Worm (Caenorhabditis elegans) whole organism, mixed stage, embryonic: ENCODE measurements around the gene dsl-3.

Experiments
- ceh-39 ChIP-seq: fragments of 150-350 bp; optimal IDR thresholded peaks from 2 replicates; lab custom pipeline; 2014; ENCODE audit warnings: missing biosample characterization, missing genetic modification characterization
- ham-2 ChIP-seq: fragments of 200-800 bp; sonication (Bioruptor generic); optimal IDR thresholded peaks from 2 replicates; lab custom pipeline; 2018; ENCODE audit warnings: mild to moderate bottlenecking, missing genetic modification characterization, missing compliant biosample characterization
- nhr-237 ChIP-seq: fragments of 150-350 bp; optimal IDR thresholded peaks from 2 replicates; lab custom pipeline; 2014; ENCODE audit warnings: missing biosample characterization, missing genetic modification characterization

ce11 chrIV:1660735-1661134 lies 50.7 kb downstream of the dsl-3 start:
- TF ChIP-seq ham-2 (GFP tag; lab: Kevin White, UChicago) (no peak), nhr-237 (tag; lab: Kevin White, UChicago) (no peak), ceh-39 (tag; lab: Kevin White, UChicago) (no peak)
